Fruit fly (Drosophila melanogaster) whole organism: ENCODE measurements around the gene CG46464.

Experiments used
- CG8478 ChIP-seq: fragments of >200 bp; optimal IDR thresholded peaks from 2 replicates; lab custom pipeline; 2018; ENCODE audit warnings: inconsistent platforms
- pan ChIP-seq: fragments of >200 bp; optimal IDR thresholded peaks from 2 replicates; lab custom pipeline; 2017
- psq ChIP-seq: fragments of >200 bp; optimal IDR thresholded peaks from 2 replicates; lab custom pipeline; 2017
- usp ChIP-seq: fragments of >200 bp; optimal IDR thresholded peaks from 2 replicates; lab custom pipeline; 2017; ENCODE audit warnings: missing biosample characterization, missing genetic modification characterization, mixed read lengths

DNA sequence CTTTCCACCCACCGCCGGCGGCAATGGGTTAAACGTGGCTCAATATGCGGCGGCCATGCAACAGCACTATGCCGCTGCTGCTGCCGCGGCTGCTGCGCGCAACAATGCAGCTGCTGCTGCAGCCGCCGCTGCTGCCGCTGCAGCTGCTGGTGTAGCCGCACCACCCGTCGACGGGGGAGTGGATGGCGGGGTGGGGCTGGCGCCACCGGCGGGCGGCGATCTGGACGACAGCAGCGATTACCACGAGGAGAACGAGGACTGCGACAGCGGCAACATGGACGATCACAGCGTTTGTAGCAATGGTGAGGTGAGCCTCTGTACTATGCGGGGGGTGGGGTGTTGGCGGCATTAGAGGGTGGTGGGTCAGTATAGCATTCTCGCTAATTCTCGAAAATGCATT, 45.6 kb downstream of the CG46464 start:
- no peak for TF ChIP-seq usp
- no peak for TF ChIP-seq psq (lab: Kevin White, UChicago)
- no peak for TF ChIP-seq CG8478 (lab: Kevin White, UChicago)
- no peak for TF ChIP-seq pan
